Worm (Caenorhabditis elegans) whole organism, L2 larva: ENCODE data around the gene ttbk-2.1.
"Not testable (repeated sequence)": the region's sequence is repeated elsewhere in the genome, so short reads cannot be mapped to it uniquely, and the experiment has no call there.

Experiments used
- F13H6.1 ChIP-seq: sonication (generic microtip); optimal IDR thresholded peaks from 2 replicates; lab custom pipeline; 2016; ENCODE audit warnings: missing genetic modification characterization, missing compliant biosample characterization
- R02D3.7 ChIP-seq: fragments of 150-350 bp; optimal IDR thresholded peaks from 2 replicates; lab custom pipeline; 2014; ENCODE audit warnings: missing biosample characterization, missing genetic modification characterization
- aly-2 ChIP-seq: fragments of 150-350 bp; optimal IDR thresholded peaks from 2 replicates; lab custom pipeline; 2014; ENCODE audit warnings: missing biosample characterization, missing genetic modification characterization
- ama-1 ChIP-seq: fragments of 150-350 bp; optimal IDR thresholded peaks from 2 replicates; lab custom pipeline; 2018; ENCODE audit warnings: inconsistent platforms
- blmp-1 ChIP-seq: sonication (generic microtip); optimal IDR thresholded peaks from 2 replicates; lab custom pipeline; 2017; ENCODE audit warnings: missing genetic modification characterization, mild to moderate bottlenecking, missing compliant biosample characterization, antibody characterized with exemption, moderate library complexity; ENCODE audit not compliant: insufficient read depth
- crh-2 ChIP-seq: sonication (generic microtip); optimal IDR thresholded peaks from 2 replicates; lab custom pipeline; 2017; ENCODE audit warnings: missing biosample characterization, missing genetic modification characterization
- dmd-4 ChIP-seq: sonication (generic microtip); optimal IDR thresholded peaks from 2 replicates; lab custom pipeline; 2017; ENCODE audit warnings: missing biosample characterization, missing genetic modification characterization
- elt-1 ChIP-seq: fragments of 150-350 bp; optimal IDR thresholded peaks from 2 replicates; lab custom pipeline; 2014; ENCODE audit warnings: missing biosample characterization, missing genetic modification characterization
- fos-1 ChIP-seq: fragments of 150-350 bp; optimal IDR thresholded peaks from 2 replicates; lab custom pipeline; 2014; ENCODE audit warnings: missing biosample characterization, missing genetic modification characterization
- mdl-1 ChIP-seq, 2 experiments: fragments of 150-350 bp in 1 of 2; sonication (generic microtip) in 1 of 2; optimal IDR thresholded peaks; 2 replicates each; lab custom pipeline; 2017; ENCODE audit warnings: missing biosample characterization in 2 of 2, missing genetic modification characterization in 2 of 2
- nhr-12 ChIP-seq: fragments of 150-350 bp; optimal IDR thresholded peaks from 2 replicates; lab custom pipeline; 2014; ENCODE audit warnings: missing biosample characterization, missing genetic modification characterization
- nhr-129 ChIP-seq: fragments of 150-350 bp; optimal IDR thresholded peaks from 2 replicates; lab custom pipeline; 2014; ENCODE audit warnings: missing biosample characterization, missing genetic modification characterization
- nhr-21 ChIP-seq: fragments of 150-350 bp; optimal IDR thresholded peaks from 2 replicates; lab custom pipeline; 2014; ENCODE audit warnings: missing biosample characterization, missing genetic modification characterization
- nhr-237 ChIP-seq: fragments of 150-350 bp; optimal IDR thresholded peaks from 2 replicates; lab custom pipeline; 2014; ENCODE audit warnings: missing biosample characterization, missing genetic modification characterization
- nhr-25 ChIP-seq: fragments of 150-350 bp; sonication (generic microtip); optimal IDR thresholded peaks from 3 replicates; lab custom pipeline; 2014; ENCODE audit warnings: missing biosample characterization, missing genetic modification characterization
- nhr-6 ChIP-seq: fragments of 150-350 bp; optimal IDR thresholded peaks from 2 replicates; lab custom pipeline; 2014; ENCODE audit warnings: missing biosample characterization, missing genetic modification characterization
- peb-1 ChIP-seq: fragments of 150-350 bp; optimal IDR thresholded peaks from 2 replicates; lab custom pipeline; 2014; ENCODE audit warnings: missing biosample characterization, missing genetic modification characterization
- sem-4 ChIP-seq: fragments of 150-350 bp; optimal IDR thresholded peaks from 2 replicates; lab custom pipeline; 2014; ENCODE audit warnings: missing biosample characterization, missing genetic modification reagents, missing genetic modification characterization
- skn-1 ChIP-seq: sonication (generic microtip); optimal IDR thresholded peaks from 2 replicates; lab custom pipeline; 2017; ENCODE audit warnings: missing biosample characterization, missing genetic modification characterization
- unc-55 ChIP-seq: fragments of 150-350 bp; sonication (generic microtip); optimal IDR thresholded peaks from 3 replicates; lab custom pipeline; 2014; ENCODE audit warnings: missing biosample characterization, missing genetic modification reagents, missing genetic modification characterization
- unc-62 ChIP-seq: fragments of 150-350 bp; optimal IDR thresholded peaks from 2 replicates; lab custom pipeline; 2014; ENCODE audit warnings: missing biosample characterization, missing genetic modification reagents, missing genetic modification characterization
- zag-1 ChIP-seq: fragments of 150-350 bp; optimal IDR thresholded peaks from 2 replicates; lab custom pipeline; 2014; ENCODE audit warnings: missing biosample characterization, missing genetic modification characterization

Gene ttbk-2.1

ce11 chrIV:5221721-5222120, 36.8 kb upstream of the ttbk-2.1 start:
- no peak for TF ChIP-seq zag-1 (tag; lab: Kevin White, UChicago)
- TF ChIP-seq nhr-237 = no peak
- TF ChIP-seq ama-1 (lab: Kevin White, UChicago) = no peak
- no peak for TF ChIP-seq skn-1
- no peak for TF ChIP-seq peb-1 (tag; lab: Kevin White, UChicago)
- TF ChIP-seq nhr-6 = no peak

- TF ChIP-seq R02D3.7 (no peak), aly-2 (tag; lab: Kevin White, UChicago) (no peak), skn-1 (no peak)
Observed at ce11 chrIV:5224238-5224637, 34.2 kb upstream of the ttbk-2.1 start, which contains the start of gene Y59E9AL.8. Gene Y59E9AL.8 (minus strand): TSS chrIV:5224338.

- not testable (repeated sequence) for TF ChIP-seq unc-55 (GFP tag; lab: Kevin White, UChicago); unc-62 (GFP tag; lab: Kevin White, UChicago); nhr-25 (tag; lab: Kevin White, UChicago)
Observed at ce11 chrIV:5225277-5225822, 33.1 kb upstream of the ttbk-2.1 start, which contains the start of gene cylc-1. Gene cylc-1 (minus strand): TSS chrIV:5225772.

ce11 chrIV:5226552-5226951, 31.9 kb upstream of the ttbk-2.1 start, which contains the start of gene nsph-4.1:
Gene nsph-4.1 (plus strand): TSS chrIV:5226852.
- TF ChIP-seq skn-1; crh-2 (tag; lab: Kevin White, UChicago); nhr-237: not testable (repeated sequence)

ce11 chrIV:5228619-5229018, 29.9 kb upstream of the ttbk-2.1 start, which contains the start of gene thn-6:
Gene thn-6 (plus strand): TSS chrIV:5228919.
- TF ChIP-seq nhr-21 (tag; lab: Kevin White, UChicago) = no peak
- TF ChIP-seq nhr-237 = no peak
- TF ChIP-seq F13H6.1 (tag; lab: Kevin White, UChicago) = no peak
- no peak for TF ChIP-seq dmd-4 (tag; lab: Kevin White, UChicago)
- no peak for TF ChIP-seq ama-1 (lab: Kevin White, UChicago)

ce11 chrIV:5230530-5230929, 28.0 kb upstream of the ttbk-2.1 start, which contains the start of gene thn-5:
Gene thn-5 (plus strand): TSS chrIV:5230830.
- TF ChIP-seq blmp-1 (tag; lab: Kevin White, UChicago) (no peak), aly-2 (tag; lab: Kevin White, UChicago) (no peak), unc-62 (GFP tag; lab: Kevin White, UChicago) (no peak), mdl-1 (tag; optimal IDR thresholded peaks at IDR 0.05; lab: Kevin White, UChicago) (no peak), fos-1 (tag; lab: Kevin White, UChicago) (no peak)

- TF ChIP-seq skn-1; mdl-1 (tag; optimal IDR thresholded peaks at IDR 0.05; lab: Kevin White, UChicago); crh-2 (tag; lab: Kevin White, UChicago): not testable (repeated sequence)
Observed at ce11 chrIV:5254678-5255077, 3.8 kb upstream of the ttbk-2.1 start, which contains the start of gene F36H12.10. Gene F36H12.10 (minus strand): TSS chrIV:5254778.

- TF ChIP-seq nhr-12, sem-4, nhr-129: not testable (repeated sequence)
Observed at ce11 chrIV:5256731-5257130, 1.8 kb upstream of the ttbk-2.1 start, which contains the start of gene F36H12.9. Gene F36H12.9 (plus strand): TSS chrIV:5257031.

ce11 chrIV:5260289-5260688, 1.8 kb downstream of the ttbk-2.1 start, which contains the start of gene msp-19:
Gene msp-19 (plus strand): TSS chrIV:5260589.
- TF ChIP-seq elt-1 (tag; lab: Kevin White, UChicago); sem-4; skn-1: not testable (repeated sequence)
